Worm (Caenorhabditis elegans) whole organism, L4/young adult: ENCODE results near the gene col-10.

Experiments
- W03F9.2 ChIP-seq: fragments of 150-350 bp; optimal IDR thresholded peaks from 2 replicates; lab custom pipeline; 2014; ENCODE audit warnings: missing biosample characterization, missing genetic modification characterization
- dao-5 ChIP-seq: sonication (generic microtip); optimal IDR thresholded peaks from 2 replicates; lab custom pipeline; 2016; ENCODE audit warnings: missing genotype, missing genetic modification characterization, moderate library complexity, missing compliant biosample characterization
- him-1 ChIP-seq: sonication (generic microtip); optimal IDR thresholded peaks from 2 replicates; lab custom pipeline; 2016; ENCODE audit warnings: missing genotype, missing genetic modification reagents, missing genetic modification characterization, missing compliant biosample characterization

col-10 gene

ce11 chrV:9165073-9165699, at the start of gene col-10:
Gene col-10, minus strand, starts transcription at chrV:9165307.
- no peak for TF ChIP-seq W03F9.2 (tag; lab: Kevin White, UChicago)

ce11 chrV:9213554-9213953, 48.4 kb upstream of the col-10 start, which contains the start of gene mdt-27:
Gene mdt-27, minus strand, starts transcription at chrV:9213654.
- TF ChIP-seq him-1 (tag; lab: Kevin White, UChicago) (no peak), dao-5 (tag; lab: Kevin White, UChicago) (no peak), W03F9.2 (tag; lab: Kevin White, UChicago) (no peak)

ce11 chrV:9212499-9212898, 47.4 kb upstream of the col-10 start:
- TF ChIP-seq him-1 (tag; lab: Kevin White, UChicago) (no peak), W03F9.2 (tag; lab: Kevin White, UChicago) (peak; percentile 55)

DNA sequence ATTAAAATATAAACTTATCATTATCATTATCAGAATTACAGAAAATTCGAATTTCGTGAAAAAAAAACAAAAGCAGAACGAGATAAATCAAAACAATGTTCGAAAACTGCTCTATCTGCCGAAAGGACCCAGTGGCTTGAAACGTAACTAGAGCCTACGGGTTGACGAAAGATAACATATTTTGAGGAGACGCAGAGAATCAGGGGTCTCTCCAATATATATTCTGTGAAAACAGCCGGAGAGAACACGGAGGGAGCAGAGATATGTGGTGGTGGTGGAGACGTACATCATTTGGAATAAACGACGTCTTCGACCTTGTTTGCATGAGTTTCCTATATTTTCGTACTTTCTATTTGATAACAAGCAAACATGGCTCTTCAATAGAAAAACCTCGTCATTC, 43.8 kb upstream of the col-10 start:
- no peak for TF ChIP-seq W03F9.2 (tag; lab: Kevin White, UChicago)
- no peak for TF ChIP-seq him-1 (tag; lab: Kevin White, UChicago)

DNA sequence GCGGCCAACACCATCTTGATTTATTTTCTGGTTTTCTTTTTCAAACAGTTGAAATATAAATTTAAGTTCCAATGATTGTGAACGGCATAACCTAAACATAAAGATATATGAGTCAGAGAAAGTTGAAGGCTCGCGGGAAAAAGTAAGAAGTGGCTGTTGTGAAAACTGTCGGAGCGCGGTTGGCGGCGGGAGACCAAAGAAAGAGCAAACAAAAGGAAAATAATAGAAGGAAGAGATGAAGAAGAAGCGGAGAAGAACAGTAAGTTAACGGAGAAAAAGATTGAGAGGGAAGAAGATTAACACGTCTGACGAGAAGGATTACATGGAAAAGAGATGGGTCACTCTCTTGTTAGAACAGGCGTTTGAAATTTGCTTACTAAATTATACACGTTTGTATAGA, 42.3 kb upstream of the col-10 start, which contains the start of gene inx-10:
inx-10 (minus strand) TSS at position 101 of the 400 bp plus-strand sequence.
- TF ChIP-seq W03F9.2 (tag; lab: Kevin White, UChicago) (no peak), dao-5 (tag; lab: Kevin White, UChicago) (no peak), him-1 (tag; lab: Kevin White, UChicago) (no peak)

DNA sequence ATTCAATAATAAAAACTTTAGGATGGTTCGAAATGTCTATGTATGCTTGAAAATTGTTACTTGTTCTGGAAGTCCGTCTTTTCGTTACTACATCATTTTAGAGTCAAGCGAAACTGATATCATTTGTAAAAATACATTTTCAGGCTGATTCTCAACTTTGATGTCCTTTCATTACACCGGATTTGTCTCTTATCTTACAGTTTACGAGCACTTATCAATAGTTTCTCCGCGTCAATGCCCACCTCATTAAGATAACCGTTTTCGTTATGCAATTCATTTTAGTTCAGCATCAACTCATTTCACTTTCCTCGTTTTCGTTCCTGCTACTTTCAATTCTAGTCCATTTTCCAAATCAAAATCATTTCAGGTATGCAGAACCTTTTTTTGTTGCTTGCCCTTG, 37.6 kb upstream of the col-10 start, which contains the start of gene asp-2:
asp-2 (plus strand) TSS at position 368 of the 400 bp plus-strand sequence.
- TF ChIP-seq him-1 (tag; lab: Kevin White, UChicago), result no peak
- TF ChIP-seq W03F9.2 (tag; lab: Kevin White, UChicago), result no peak

DNA sequence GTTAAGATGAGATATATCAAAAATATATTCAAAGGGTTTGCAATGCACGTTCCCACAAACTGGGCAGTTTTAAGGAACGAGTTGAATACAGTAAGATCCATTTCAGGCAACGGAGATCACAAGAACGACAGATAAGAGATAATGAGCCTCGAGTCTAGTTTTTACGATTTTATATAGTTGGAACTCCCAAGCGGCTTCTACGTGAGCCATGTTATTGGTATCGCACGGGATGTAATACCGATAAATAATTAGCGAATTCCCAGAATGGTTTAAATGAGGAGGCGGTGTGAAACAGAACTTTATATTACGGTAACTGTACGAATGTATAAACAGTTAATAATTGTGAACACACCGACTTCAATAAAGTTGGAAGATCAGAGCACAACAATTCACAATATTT, 33.8 kb upstream of the col-10 start, which contains the start of gene str-177:
str-177 (minus strand) TSS at position 101 of the 400 bp plus-strand sequence.
- TF ChIP-seq W03F9.2 (tag; lab: Kevin White, UChicago), result no peak
- no peak for TF ChIP-seq dao-5 (tag; lab: Kevin White, UChicago)
- TF ChIP-seq him-1 (tag; lab: Kevin White, UChicago), result no peak

DNA sequence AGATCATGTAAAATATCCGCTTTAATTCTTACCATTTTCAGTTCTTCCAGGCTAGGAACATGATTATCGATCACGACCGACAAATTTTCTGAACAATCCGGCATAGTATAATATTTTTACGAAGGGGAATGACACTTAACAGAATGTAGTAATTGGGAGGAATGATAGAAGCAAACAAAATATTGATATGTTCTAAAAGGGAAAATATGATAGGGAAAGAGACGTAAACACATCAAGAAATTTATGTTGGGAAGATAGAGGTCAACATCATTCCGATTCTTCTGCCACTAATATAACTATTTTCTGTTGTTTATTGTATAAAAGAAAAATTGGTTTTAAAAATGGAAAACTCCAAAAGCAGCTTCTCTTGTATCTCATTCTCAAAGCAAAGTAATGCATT, 32.0 kb upstream of the col-10 start, which contains the start of gene C24B5.4:
C24B5.4 (minus strand) TSS at position 206 of the 400 bp plus-strand sequence.
- no peak for TF ChIP-seq W03F9.2 (tag; lab: Kevin White, UChicago)
- no peak for TF ChIP-seq dao-5 (tag; lab: Kevin White, UChicago)
- TF ChIP-seq him-1 (tag; lab: Kevin White, UChicago), result no peak

DNA sequence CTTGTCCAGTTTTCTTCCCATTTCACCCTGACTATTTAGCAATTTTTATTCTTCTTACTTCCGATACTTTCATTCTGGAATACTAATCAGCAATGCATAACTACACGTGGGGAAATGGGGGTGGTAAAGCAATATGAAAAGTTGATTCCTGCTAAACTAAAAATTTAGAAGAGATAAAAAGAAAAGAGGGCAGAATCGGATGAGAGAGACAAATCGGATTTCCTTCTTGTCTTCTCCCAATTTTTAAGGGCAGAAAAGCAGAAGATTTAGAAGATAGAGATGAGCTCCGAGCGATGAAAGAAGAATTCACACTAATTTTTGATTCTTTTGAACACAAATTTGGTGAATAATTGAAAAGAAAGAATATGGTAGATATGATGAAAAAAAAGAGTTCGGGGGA, 28.9 kb upstream of the col-10 start:
- TF ChIP-seq W03F9.2 (tag; lab: Kevin White, UChicago) (no peak), dao-5 (tag; lab: Kevin White, UChicago) (no peak), him-1 (tag; lab: Kevin White, UChicago) (no peak)

- no peak for TF ChIP-seq W03F9.2 (tag; lab: Kevin White, UChicago)
Observed at ce11 chrV:9191406-9191805, 26.3 kb upstream of the col-10 start, which contains the start of gene sphr-1. Gene sphr-1, plus strand, starts transcription at chrV:9191610.

DNA sequence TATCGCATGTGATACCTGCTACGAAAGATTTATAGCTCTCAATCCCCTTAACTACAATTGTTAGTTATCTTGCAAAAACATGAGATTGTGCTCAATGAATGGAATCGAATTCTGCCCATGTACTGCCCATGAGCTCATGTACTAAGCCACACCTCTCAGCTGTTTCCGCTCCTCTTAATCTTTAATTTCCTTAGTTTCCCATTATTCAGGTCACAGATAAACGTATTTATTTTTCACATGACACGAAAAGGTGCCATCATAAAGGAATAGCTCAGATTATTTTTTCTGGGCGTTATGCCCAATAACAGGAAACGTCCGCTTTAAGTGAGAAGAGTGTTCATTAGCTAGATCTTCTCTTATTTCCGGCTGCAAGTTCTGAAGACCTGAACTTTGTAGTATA, 20.9 kb upstream of the col-10 start:
- TF ChIP-seq him-1 (tag; lab: Kevin White, UChicago) (no peak), dao-5 (tag; lab: Kevin White, UChicago) (no peak), W03F9.2 (tag; lab: Kevin White, UChicago) (no peak)

DNA sequence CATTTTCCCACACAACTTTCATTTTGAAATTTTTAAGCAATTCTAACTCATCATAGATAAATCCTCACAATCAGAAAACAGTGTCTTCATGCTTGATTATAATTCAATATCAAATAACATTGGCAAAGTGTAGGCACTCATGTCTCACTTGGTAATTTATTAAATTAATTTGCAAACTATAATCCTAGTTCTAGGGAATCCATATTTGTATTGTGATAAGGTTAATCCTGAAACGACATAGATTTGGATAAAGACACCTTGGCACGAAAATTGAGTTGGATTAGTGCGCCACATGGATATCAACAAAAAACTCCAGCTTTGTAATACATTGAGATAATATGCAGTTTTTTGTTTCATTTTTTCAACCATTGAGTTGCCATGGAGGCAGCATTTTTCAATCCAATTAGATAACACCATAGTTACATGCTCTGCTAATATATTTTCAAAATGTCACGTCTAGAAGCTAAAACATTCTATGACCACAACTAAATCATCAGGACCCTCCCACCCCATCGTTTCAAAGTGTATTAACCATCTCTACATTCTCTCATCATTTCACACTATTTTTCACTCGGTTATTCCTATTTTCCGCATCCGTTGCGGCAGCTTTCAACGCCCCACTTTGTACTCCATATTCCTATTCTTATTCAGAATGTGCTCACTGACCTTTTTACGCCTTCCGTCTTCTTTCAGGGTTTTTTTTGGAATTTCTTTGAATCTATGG, 18.8 kb upstream of the col-10 start:
- TF ChIP-seq W03F9.2 (tag; lab: Kevin White, UChicago), result no peak
- TF ChIP-seq dao-5 (tag; lab: Kevin White, UChicago), result no peak
- no peak for TF ChIP-seq him-1 (tag; lab: Kevin White, UChicago)

- TF ChIP-seq him-1 (tag; lab: Kevin White, UChicago) (no peak), dao-5 (tag; lab: Kevin White, UChicago) (no peak), W03F9.2 (tag; lab: Kevin White, UChicago) (no peak)
Observed at ce11 chrV:9181669-9182250, 16.7 kb upstream of the col-10 start, which contains the start of gene ptr-1. Gene ptr-1, minus strand, starts transcription at chrV:9181719.
